Worm (Caenorhabditis elegans) whole organism, L4 larva: ENCODE measurements around the gene mltn-9.

Experiments used
- aly-2 ChIP-seq: sonication (generic microtip); optimal IDR thresholded peaks from 2 replicates; lab custom pipeline; 2018; ENCODE audit warnings: missing biosample characterization, missing genetic modification characterization
- ama-1 ChIP-seq: fragments of 150-350 bp; optimal IDR thresholded peaks from 2 replicates; lab custom pipeline; 2014; ENCODE audit warnings: inconsistent platforms, mixed read lengths
- gei-8 ChIP-seq: fragments of 200-800 bp; sonication (Bioruptor generic); optimal IDR thresholded peaks from 2 replicates; lab custom pipeline; 2018; ENCODE audit warnings: mild to moderate bottlenecking, missing genetic modification characterization, missing compliant biosample characterization
- hlh-30 ChIP-seq: sonication (generic microtip); optimal IDR thresholded peaks from 2 replicates; lab custom pipeline; 2017; ENCODE audit warnings: antibody characterized with exemption, mild to moderate bottlenecking, missing genetic modification characterization, missing compliant biosample characterization; ENCODE audit not compliant: insufficient read depth
- jun-1 ChIP-seq: fragments of 150-350 bp; optimal IDR thresholded peaks from 2 replicates; lab custom pipeline; 2014; ENCODE audit warnings: missing biosample characterization, missing genetic modification reagents, missing genetic modification characterization
- nhr-10 ChIP-seq: fragments of 150-350 bp; optimal IDR thresholded peaks from 2 replicates; lab custom pipeline; 2014; ENCODE audit warnings: missing biosample characterization, missing genetic modification characterization
- nhr-11 ChIP-seq: fragments of 150-350 bp; optimal IDR thresholded peaks from 2 replicates; lab custom pipeline; 2014; ENCODE audit warnings: missing biosample characterization, missing genetic modification characterization
- nhr-237 ChIP-seq: sonication (generic microtip); optimal IDR thresholded peaks from 2 replicates; lab custom pipeline; 2017; ENCODE audit warnings: missing biosample characterization, missing genetic modification characterization
- nhr-6 ChIP-seq: fragments of 150-350 bp; optimal IDR thresholded peaks from 2 replicates; lab custom pipeline; 2014; ENCODE audit warnings: missing biosample characterization, missing genetic modification characterization
- saeg-2 ChIP-seq: fragments of 200-800 bp; sonication (Bioruptor generic); IDR thresholded peaks from 2 replicates; pipeline ENCODE4 v1.3.6; 2022; ENCODE audit warnings: missing genetic modification reagents, missing genetic modification characterization, missing compliant biosample characterization
- snpc-4 ChIP-seq: fragments of 150-350 bp; optimal IDR thresholded peaks from 2 replicates; lab custom pipeline; 2014; ENCODE audit warnings: missing biosample characterization, missing genetic modification characterization
- unc-130 ChIP-seq: sonication (generic microtip); optimal IDR thresholded peaks from 2 replicates; lab custom pipeline; 2016; ENCODE audit warnings: missing genetic modification reagents, missing genetic modification characterization, missing compliant biosample characterization

DNA sequence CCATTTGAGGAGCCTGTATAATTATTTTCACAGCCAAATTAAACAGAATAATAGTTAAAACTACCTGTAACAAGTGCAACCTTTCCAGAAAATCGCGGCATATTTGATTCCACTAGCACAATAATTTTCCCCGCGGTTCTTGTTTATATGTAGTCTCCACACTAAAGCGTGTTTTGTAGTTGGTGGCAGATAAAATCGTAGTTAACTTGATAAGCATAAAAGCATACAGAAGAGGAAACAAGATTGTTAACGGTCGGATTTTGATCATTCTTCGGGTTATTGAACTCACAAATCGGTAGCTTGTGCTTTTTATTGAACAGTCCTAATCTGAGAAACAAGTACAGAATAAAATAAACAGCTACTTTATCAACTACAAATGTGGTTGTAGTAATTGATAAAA, 28.4 kb upstream of the mltn-9 start, which contains the start of gene C01G12.5:
- TF ChIP-seq unc-130 (GFP tag; lab: Kevin White, UChicago) (no peak), aly-2 (tag; lab: Kevin White, UChicago) (no peak), nhr-11 (no peak), gei-8 (GFP tag; lab: Kevin White, UChicago) (no peak), nhr-6 (tag; lab: Kevin White, UChicago) (no peak), saeg-2 (no peak), ama-1 (lab: Kevin White, UChicago) (no peak), jun-1 (tag; lab: Kevin White, UChicago) (no peak), snpc-4 (tag; lab: Kevin White, UChicago) (no peak), nhr-237 (tag; lab: Kevin White, UChicago) (no peak), nhr-10 (tag; lab: Kevin White, UChicago) (no peak), hlh-30 (tag; lab: Kevin White, UChicago) (no peak)
